Worm (Caenorhabditis elegans) whole organism, L3 larva: ENCODE results near the gene srx-134.
A peak's percentile ranks its signal among the peaks of the same experiment; 100 is the strongest.

Experiments used
- R02D3.7 ChIP-seq: fragments of 150-350 bp; optimal IDR thresholded peaks from 2 replicates; lab custom pipeline; 2014; ENCODE audit warnings: missing biosample characterization, missing genetic modification characterization
- ZK546.5 ChIP-seq: sonication (generic microtip); optimal IDR thresholded peaks from 2 replicates; lab custom pipeline; 2017; ENCODE audit warnings: missing biosample characterization, missing genetic modification characterization
- aly-2 ChIP-seq: fragments of 150-350 bp; optimal IDR thresholded peaks from 2 replicates; lab custom pipeline; 2014; ENCODE audit warnings: missing biosample characterization, missing genetic modification characterization
- ama-1 ChIP-seq: fragments of 150-350 bp; optimal IDR thresholded peaks from 2 replicates; lab custom pipeline; 2018
- ceh-16 ChIP-seq: sonication (generic microtip); optimal IDR thresholded peaks from 2 replicates; lab custom pipeline; 2017; ENCODE audit warnings: missing biosample characterization, missing genetic modification characterization
- ceh-28 ChIP-seq: fragments of 150-350 bp; optimal IDR thresholded peaks from 2 replicates; lab custom pipeline; 2014; ENCODE audit warnings: missing biosample characterization, missing genetic modification reagents, missing genetic modification characterization
- ceh-82 ChIP-seq: fragments of 150-350 bp; optimal IDR thresholded peaks from 2 replicates; lab custom pipeline; 2014; ENCODE audit warnings: missing biosample characterization, missing genetic modification characterization
- ceh-9 ChIP-seq: sonication (generic microtip); optimal IDR thresholded peaks from 2 replicates; lab custom pipeline; 2018; ENCODE audit warnings: missing biosample characterization, missing genetic modification characterization
- daf-12 ChIP-seq: fragments of 150-350 bp; optimal IDR thresholded peaks from 2 replicates; lab custom pipeline; 2014; ENCODE audit warnings: missing biosample characterization, missing genetic modification reagents, missing genetic modification characterization
- egl-27 ChIP-seq: sonication (generic microtip); optimal IDR thresholded peaks from 4 replicates; lab custom pipeline; 2017; ENCODE audit warnings: missing biosample characterization, missing genetic modification reagents, missing genetic modification characterization
- egl-5 ChIP-seq: fragments of 150-350 bp; optimal IDR thresholded peaks from 2 replicates; lab custom pipeline; 2017; ENCODE audit warnings: missing biosample characterization, missing genetic modification reagents, missing genetic modification characterization, inconsistent platforms
- elt-1 ChIP-seq: fragments of 150-350 bp; optimal IDR thresholded peaks from 2 replicates; lab custom pipeline; 2014; ENCODE audit warnings: missing biosample characterization, missing genetic modification characterization
- elt-2 ChIP-seq: sonication (generic microtip); optimal IDR thresholded peaks from 2 replicates; lab custom pipeline; 2016; ENCODE audit warnings: missing genetic modification reagents, mild to moderate bottlenecking, missing genetic modification characterization, missing compliant biosample characterization
- elt-3 ChIP-seq, 3 experiments: fragments of 150-350 bp in 1 of 3; sonication (generic microtip) in 2 of 3; optimal IDR thresholded peaks; 2 replicates in 2 of 3; 4 replicates in 1 of 3; lab custom pipeline; 2014 to 2017; ENCODE audit warnings: missing biosample characterization in 3 of 3, missing genetic modification characterization in 3 of 3
- eor-1 ChIP-seq, 2 experiments: fragments of 150-350 bp; optimal IDR thresholded peaks; 2 replicates each; lab custom pipeline; 2014 to 2018; ENCODE audit warnings: missing biosample characterization in 2 of 2, missing genetic modification characterization in 2 of 2
- fkh-10 ChIP-seq: sonication (generic microtip); optimal IDR thresholded peaks from 2 replicates; lab custom pipeline; 2017; ENCODE audit warnings: missing biosample characterization, missing genetic modification reagents, missing genetic modification characterization
- fkh-2 ChIP-seq: fragments of 150-350 bp; optimal IDR thresholded peaks from 2 replicates; lab custom pipeline; 2014; ENCODE audit warnings: missing biosample characterization, missing genetic modification reagents, missing genetic modification characterization
- fos-1 ChIP-seq: fragments of 150-350 bp; optimal IDR thresholded peaks from 2 replicates; lab custom pipeline; 2014; ENCODE audit warnings: missing biosample characterization, missing genetic modification characterization
- hmg-11 ChIP-seq: sonication (generic microtip); optimal IDR thresholded peaks from 2 replicates; lab custom pipeline; 2016; ENCODE audit warnings: missing genetic modification characterization, missing compliant biosample characterization
- jun-1 ChIP-seq: fragments of 150-350 bp; optimal IDR thresholded peaks from 2 replicates; lab custom pipeline; 2014; ENCODE audit warnings: missing biosample characterization, missing genetic modification reagents, missing genetic modification characterization
- lin-15B ChIP-seq: fragments of 150-350 bp; optimal IDR thresholded peaks from 2 replicates; lab custom pipeline; 2014; ENCODE audit warnings: missing biosample characterization, missing genetic modification characterization
- lin-39 ChIP-seq: fragments of 150-350 bp; optimal IDR thresholded peaks from 2 replicates; lab custom pipeline; 2018; ENCODE audit warnings: missing biosample characterization, missing genetic modification reagents, missing genetic modification characterization
- lsy-12 ChIP-seq: sonication (generic microtip); optimal IDR thresholded peaks from 2 replicates; lab custom pipeline; 2016; ENCODE audit warnings: mild to moderate bottlenecking, missing genetic modification characterization, missing compliant biosample characterization
- mdl-1 ChIP-seq: fragments of 150-350 bp; optimal IDR thresholded peaks from 2 replicates; lab custom pipeline; 2014; ENCODE audit warnings: missing biosample characterization, missing genetic modification characterization
- mml-1 ChIP-seq: fragments of 150-350 bp; sonication (generic microtip); optimal IDR thresholded peaks from 3 replicates; lab custom pipeline; 2014; ENCODE audit warnings: missing biosample characterization, missing genetic modification characterization
- nfya-1 ChIP-seq: sonication (generic microtip); optimal IDR thresholded peaks from 2 replicates; lab custom pipeline; 2017; ENCODE audit warnings: missing genetic modification characterization, mild to moderate bottlenecking, missing compliant biosample characterization, antibody characterized with exemption, moderate library complexity; ENCODE audit not compliant: insufficient read depth
- nhr-11 ChIP-seq: fragments of 150-350 bp; optimal IDR thresholded peaks from 2 replicates; lab custom pipeline; 2014; ENCODE audit warnings: missing biosample characterization, missing genetic modification characterization
- nhr-12 ChIP-seq: fragments of 150-350 bp; optimal IDR thresholded peaks from 2 replicates; lab custom pipeline; 2014; ENCODE audit warnings: missing biosample characterization, missing genetic modification characterization
- nhr-23 ChIP-seq: fragments of 150-350 bp; optimal IDR thresholded peaks from 2 replicates; lab custom pipeline; 2014; ENCODE audit warnings: missing biosample characterization, missing genetic modification reagents, missing genetic modification characterization
- nhr-237 ChIP-seq: fragments of 150-350 bp; optimal IDR thresholded peaks from 2 replicates; lab custom pipeline; 2014; ENCODE audit warnings: missing biosample characterization, missing genetic modification characterization
- nhr-25 ChIP-seq: sonication (generic microtip); optimal IDR thresholded peaks from 2 replicates; lab custom pipeline; 2017; ENCODE audit warnings: missing biosample characterization, missing genetic modification characterization
- nhr-28 ChIP-seq: fragments of 150-350 bp; optimal IDR thresholded peaks from 2 replicates; lab custom pipeline; 2014; ENCODE audit warnings: missing biosample characterization, missing genetic modification characterization
- nhr-43 ChIP-seq: sonication (generic microtip); optimal IDR thresholded peaks from 2 replicates; lab custom pipeline; 2016; ENCODE audit warnings: mild to moderate bottlenecking, missing genetic modification characterization, missing compliant biosample characterization; ENCODE audit not compliant: poor library complexity, severe bottlenecking
- nhr-67 ChIP-seq: fragments of 150-350 bp; optimal IDR thresholded peaks from 2 replicates; lab custom pipeline; 2014; ENCODE audit warnings: missing biosample characterization, missing genetic modification characterization
- nhr-76 ChIP-seq: fragments of 150-350 bp; sonication (generic microtip); optimal IDR thresholded peaks from 5 replicates; lab custom pipeline; 2014; ENCODE audit warnings: missing biosample characterization, missing genetic modification characterization
- nhr-77 ChIP-seq: fragments of 150-350 bp; optimal IDR thresholded peaks from 2 replicates; lab custom pipeline; 2014; ENCODE audit warnings: missing biosample characterization, missing genetic modification characterization
- pha-4 ChIP-seq: fragments of 150-350 bp; optimal IDR thresholded peaks from 2 replicates; lab custom pipeline; 2014; ENCODE audit warnings: missing biosample characterization, missing genetic modification reagents, missing genetic modification characterization
- pqm-1 ChIP-seq: fragments of 150-350 bp; optimal IDR thresholded peaks from 2 replicates; lab custom pipeline; 2017; ENCODE audit warnings: missing biosample characterization, missing genetic modification characterization, inconsistent platforms
- sea-2 ChIP-seq: fragments of 150-350 bp; sonication (generic microtip); optimal IDR thresholded peaks from 4 replicates; lab custom pipeline; 2014; ENCODE audit warnings: missing biosample characterization, missing genetic modification reagents, missing genetic modification characterization
- skn-1 ChIP-seq: fragments of 150-350 bp; optimal IDR thresholded peaks from 2 replicates; lab custom pipeline; 2014; ENCODE audit warnings: missing biosample characterization, missing genetic modification characterization
- snpc-4 ChIP-seq: fragments of 150-350 bp; optimal IDR thresholded peaks from 2 replicates; lab custom pipeline; 2014; ENCODE audit warnings: missing biosample characterization, missing genetic modification characterization
- tbx-2 ChIP-seq: sonication (generic microtip); optimal IDR thresholded peaks from 2 replicates; lab custom pipeline; 2016; ENCODE audit warnings: mild to moderate bottlenecking, missing genetic modification characterization, missing compliant biosample characterization
- unc-39 ChIP-seq: sonication (generic microtip); optimal IDR thresholded peaks from 4 replicates; lab custom pipeline; 2017; ENCODE audit warnings: missing biosample characterization, missing genetic modification characterization
- unc-62 ChIP-seq: fragments of 150-350 bp; sonication (generic microtip); optimal IDR thresholded peaks from 4 replicates; lab custom pipeline; 2014; ENCODE audit warnings: missing biosample characterization, missing genetic modification reagents, missing genetic modification characterization
- zag-1 ChIP-seq: fragments of 150-350 bp; optimal IDR thresholded peaks from 2 replicates; lab custom pipeline; 2014; ENCODE audit warnings: missing biosample characterization, missing genetic modification characterization
- ztf-11 ChIP-seq: fragments of 150-350 bp; optimal IDR thresholded peaks from 2 replicates; lab custom pipeline; 2014; ENCODE audit warnings: missing biosample characterization, missing genetic modification characterization
- ztf-4 ChIP-seq: fragments of 150-350 bp; optimal IDR thresholded peaks from 2 replicates; lab custom pipeline; 2014; ENCODE audit warnings: missing biosample characterization, missing genetic modification characterization

The srx-134 gene

DNA sequence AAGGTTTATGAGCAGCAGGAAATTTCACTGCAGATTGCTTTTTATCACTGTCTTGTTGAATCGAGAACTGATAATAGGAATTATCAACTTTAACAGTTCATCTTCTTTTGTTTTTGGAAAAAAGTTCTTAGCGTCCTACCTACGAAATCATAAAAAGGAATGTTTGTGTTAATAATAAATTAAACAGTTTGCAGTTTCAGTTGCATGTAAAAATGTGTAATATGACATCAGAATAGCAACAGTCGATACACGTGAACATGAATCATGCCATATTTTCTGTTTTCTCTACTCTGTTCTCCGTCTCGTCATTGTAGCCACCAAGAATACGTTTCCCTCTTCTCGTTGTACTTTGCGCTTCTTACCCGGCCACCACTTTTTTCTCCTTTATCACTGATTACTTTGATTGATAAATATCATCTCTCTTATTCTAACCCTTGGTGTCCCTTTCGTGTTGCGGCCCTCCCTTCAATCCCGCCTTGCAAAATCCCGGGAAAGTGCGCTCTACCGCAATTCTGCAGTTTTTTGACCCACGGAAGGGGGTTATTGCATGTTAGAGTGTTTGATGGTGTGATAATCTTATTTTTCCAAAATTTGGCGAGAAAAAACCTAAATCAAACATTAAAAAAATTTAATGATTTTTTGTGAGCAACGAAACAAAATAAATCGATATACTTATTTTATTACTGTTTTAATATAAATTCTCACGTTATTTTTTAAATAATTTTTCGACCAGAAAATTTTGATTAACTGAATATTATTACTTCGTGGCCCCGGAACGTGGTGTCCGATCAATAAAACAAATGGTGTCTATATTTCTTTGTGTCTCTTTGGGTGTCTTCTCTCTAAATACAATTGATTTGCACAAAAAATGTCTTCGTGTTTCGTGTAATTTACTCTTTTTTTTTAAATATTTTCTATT is 36.4 kb upstream of the srx-134 start, which contains the start of gene sptl-3:
Gene sptl-3 (plus strand): TSS at position 869 of the 919 bp plus-strand sequence.
- no peak for TF ChIP-seq mml-1 (tag; lab: Kevin White, UChicago)
- no peak for TF ChIP-seq ztf-11 (tag; lab: Kevin White, UChicago)
- TF ChIP-seq nhr-12 (tag; lab: Kevin White, UChicago): no peak
- no peak for TF ChIP-seq pha-4
- no peak for TF ChIP-seq snpc-4 (tag; lab: Kevin White, UChicago)
- no peak for TF ChIP-seq unc-39 (tag; lab: Kevin White, UChicago)
- TF ChIP-seq fkh-2 (tag; lab: Kevin White, UChicago): no peak
- TF ChIP-seq lin-15B (tag; lab: Kevin White, UChicago): peak; percentile 54
- peak; percentile 92 for TF ChIP-seq elt-2 (tag; lab: Kevin White, UChicago)
- peak; percentile 71 for TF ChIP-seq nhr-43 (tag; lab: Kevin White, UChicago)
- TF ChIP-seq nhr-28: no peak
- TF ChIP-seq nhr-11 (tag; lab: Kevin White, UChicago): no peak
- TF ChIP-seq ceh-16 (tag; lab: Kevin White, UChicago): no peak
- no peak for TF ChIP-seq skn-1
- TF ChIP-seq fos-1 (tag; lab: Kevin White, UChicago): no peak
- TF ChIP-seq ama-1 (lab: Kevin White, UChicago): no peak
- TF ChIP-seq lin-39 (tag; lab: Kevin White, UChicago): no peak
- no peak for TF ChIP-seq aly-2
- TF ChIP-seq eor-1 (tag; optimal IDR thresholded peaks at IDR 0.05; lab: Kevin White, UChicago): no peak
- peak; percentile 0 to 46 (median 14) for TF ChIP-seq elt-3 (tag; optimal IDR thresholded peaks at IDR 0.05; lab: Kevin White, UChicago)
- no peak for TF ChIP-seq nhr-237 (tag; lab: Kevin White, UChicago)
- no peak for TF ChIP-seq tbx-2 (tag; lab: Kevin White, UChicago)
- TF ChIP-seq nfya-1 (tag; lab: Kevin White, UChicago): peak; percentile 18
- no peak for TF ChIP-seq egl-27 (tag; lab: Kevin White, UChicago)
- TF ChIP-seq jun-1 (tag; lab: Kevin White, UChicago): peak; percentile 56
- TF ChIP-seq ztf-4 (tag; lab: Kevin White, UChicago): no peak
- peak; percentile 3 for TF ChIP-seq hmg-11 (tag; lab: Kevin White, UChicago)
- TF ChIP-seq pqm-1 (tag; lab: Kevin White, UChicago): peak; percentile 18
- TF ChIP-seq egl-5 (tag; lab: Kevin White, UChicago): no peak
- no peak for TF ChIP-seq daf-12 (tag; lab: Kevin White, UChicago)
- TF ChIP-seq mdl-1 (tag; lab: Kevin White, UChicago): no peak
- TF ChIP-seq elt-1 (tag; lab: Kevin White, UChicago): no peak
- TF ChIP-seq ceh-28 (tag; lab: Kevin White, UChicago): no peak
- no peak for TF ChIP-seq R02D3.7 (tag; lab: Kevin White, UChicago)
- no peak for TF ChIP-seq unc-62 (GFP tag; lab: Kevin White, UChicago)
- TF ChIP-seq lsy-12 (tag; lab: Kevin White, UChicago): no peak
- no peak for TF ChIP-seq sea-2 (GFP tag; lab: Kevin White, UChicago)
- no peak for TF ChIP-seq fkh-10 (GFP tag; lab: Kevin White, UChicago)
- no peak for TF ChIP-seq nhr-67 (tag; lab: Kevin White, UChicago)
- TF ChIP-seq nhr-25: peak; percentile 48
- TF ChIP-seq nhr-23: peak; percentile 53
- TF ChIP-seq ZK546.5 (tag; lab: Kevin White, UChicago): no peak
- TF ChIP-seq nhr-76 (tag; lab: Kevin White, UChicago): no peak
- TF ChIP-seq ceh-9 (tag; lab: Kevin White, UChicago): no peak
- no peak for TF ChIP-seq ceh-82 (tag; lab: Kevin White, UChicago)
- no peak for TF ChIP-seq nhr-77 (tag; lab: Kevin White, UChicago)
- TF ChIP-seq zag-1 (tag; lab: Kevin White, UChicago): no peak
